Fruit fly (Drosophila melanogaster) whole organism, prepupa: ENCODE measurements around the gene Tcs3.
A peak's percentile ranks its signal among the peaks of the same experiment; 100 is the strongest.

Experiments
- Blimp-1 ChIP-seq: fragments of 200-800 bp; sonication (Bioruptor generic); optimal IDR thresholded peaks from 3 replicates; lab custom pipeline; 2017; ENCODE audit warnings: missing biosample characterization, missing genetic modification characterization, mild to moderate bottlenecking, moderate library complexity, missing genetic modification reagents
- CG10631 ChIP-seq: fragments of 200-800 bp; sonication (Bioruptor generic); optimal IDR thresholded peaks from 2 replicates; lab custom pipeline; 2016; ENCODE audit warnings: missing biosample characterization, missing genetic modification characterization
- CG10669 ChIP-seq: fragments of 200-800 bp; sonication (Bioruptor generic); optimal IDR thresholded peaks from 3 replicates; lab custom pipeline; 2018; ENCODE audit warnings: missing biosample characterization, mild to moderate bottlenecking, missing genetic modification characterization, moderate library complexity
- CG11294 ChIP-seq: fragments of 200-800 bp; sonication (Bioruptor generic); IDR thresholded peaks from 2 replicates; pipeline ENCODE4 v1.3.6; 2022; ENCODE audit warnings: missing biosample characterization, missing genetic modification characterization
- CG11762 ChIP-seq: fragments of 200-800 bp; sonication (Bioruptor generic); optimal IDR thresholded peaks from 3 replicates; lab custom pipeline; 2016; ENCODE audit warnings: missing biosample characterization, missing genetic modification characterization; ENCODE audit not compliant: insufficient read depth
- CG11902 ChIP-seq: fragments of 200-800 bp; sonication (Bioruptor generic); optimal IDR thresholded peaks from 3 replicates; lab custom pipeline; 2016; ENCODE audit warnings: missing biosample characterization, missing genetic modification characterization
- CG15336 ChIP-seq: fragments of 200-800 bp; sonication (Bioruptor generic); IDR thresholded peaks from 2 replicates; pipeline ENCODE4 v1.3.6; 2022; ENCODE audit warnings: missing biosample characterization, missing genetic modification characterization
- CG1621 ChIP-seq: fragments of 200-800 bp; sonication (Bioruptor generic); optimal IDR thresholded peaks from 3 replicates; lab custom pipeline; 2018; ENCODE audit warnings: missing biosample characterization, mild to moderate bottlenecking, missing genetic modification characterization
- CG16779 ChIP-seq: fragments of 200-800 bp; sonication (Bioruptor generic); optimal IDR thresholded peaks from 3 replicates; lab custom pipeline; 2017; ENCODE audit warnings: missing biosample characterization, mild to moderate bottlenecking, missing genetic modification characterization
- CG31627 ChIP-seq: fragments of 200-800 bp; sonication (Bioruptor generic); optimal IDR thresholded peaks from 3 replicates; lab custom pipeline; 2016; ENCODE audit warnings: missing biosample characterization, missing genetic modification characterization
- CG32006 ChIP-seq: fragments of 200-800 bp; sonication (Bioruptor generic); optimal IDR thresholded peaks from 3 replicates; lab custom pipeline; 2017; ENCODE audit warnings: missing biosample characterization, mild to moderate bottlenecking, missing genetic modification characterization
- CG34406 ChIP-seq: fragments of 200-800 bp; sonication (Bioruptor generic); optimal IDR thresholded peaks from 3 replicates; lab custom pipeline; 2016; ENCODE audit warnings: missing biosample characterization, missing genetic modification characterization
- CG3919 ChIP-seq: fragments of 200-800 bp; sonication (Bioruptor generic); optimal IDR thresholded peaks from 3 replicates; lab custom pipeline; 2016; ENCODE audit warnings: missing biosample characterization, missing genetic modification characterization
- CG4318 ChIP-seq: fragments of 200-800 bp; sonication (Bioruptor generic); optimal IDR thresholded peaks from 3 replicates; lab custom pipeline; 2017; ENCODE audit warnings: missing biosample characterization, mild to moderate bottlenecking, missing genetic modification characterization
- CG6163 ChIP-seq: fragments of 200-800 bp; sonication (Bioruptor generic); IDR thresholded peaks from 3 replicates; pipeline ENCODE4 v1.3.6; 2022; ENCODE audit warnings: missing biosample characterization, missing genetic modification characterization
- CG6276 ChIP-seq: fragments of 200-800 bp; sonication (Bioruptor generic); optimal IDR thresholded peaks from 2 replicates; lab custom pipeline; 2017; ENCODE audit warnings: missing biosample characterization, mild to moderate bottlenecking, missing genetic modification characterization
- CG6792 ChIP-seq: fragments of 200-800 bp; sonication (Bioruptor generic); optimal IDR thresholded peaks from 3 replicates; lab custom pipeline; 2016; ENCODE audit warnings: missing biosample characterization, missing genetic modification characterization
- CG6808 ChIP-seq: fragments of 200-800 bp; sonication (Bioruptor generic); optimal IDR thresholded peaks from 3 replicates; lab custom pipeline; 2017; ENCODE audit warnings: missing biosample characterization, missing genetic modification characterization, mild to moderate bottlenecking, moderate library complexity, missing genetic modification reagents
- CG6854 ChIP-seq: fragments of 200-800 bp; sonication (Bioruptor generic); optimal IDR thresholded peaks from 2 replicates; lab custom pipeline; 2017; ENCODE audit warnings: missing biosample characterization, mild to moderate bottlenecking, missing genetic modification characterization
- CG7368 ChIP-seq: fragments of 200-800 bp; sonication (Bioruptor generic); optimal IDR thresholded peaks from 3 replicates; lab custom pipeline; 2016; ENCODE audit warnings: missing biosample characterization, missing genetic modification characterization
- CG8319 ChIP-seq: fragments of 200-800 bp; sonication (Bioruptor generic); optimal IDR thresholded peaks from 3 replicates; lab custom pipeline; 2016; ENCODE audit warnings: missing biosample characterization, missing genetic modification characterization
- CG8632 ChIP-seq: fragments of 200-800 bp; sonication (Bioruptor generic); optimal IDR thresholded peaks from 3 replicates; lab custom pipeline; 2016; ENCODE audit warnings: missing biosample characterization, missing genetic modification characterization
- CG9139 ChIP-seq: fragments of 200-800 bp; sonication (Bioruptor generic); optimal IDR thresholded peaks from 3 replicates; lab custom pipeline; 2017; ENCODE audit warnings: missing biosample characterization, mild to moderate bottlenecking, missing genetic modification characterization
- Eip75B ChIP-seq: fragments of 200-800 bp; sonication (Bioruptor generic); optimal IDR thresholded peaks from 3 replicates; lab custom pipeline; 2016; ENCODE audit warnings: missing biosample characterization, missing genetic modification characterization
- Eip78C ChIP-seq: fragments of 200-800 bp; sonication (Bioruptor generic); peaks from one replicate; lab custom pipeline; 2016; ENCODE audit warnings: missing biosample characterization, missing genetic modification characterization
- Eip93F ChIP-seq: fragments of 200-800 bp; sonication (Bioruptor generic); optimal IDR thresholded peaks from 2 replicates; lab custom pipeline; 2016; ENCODE audit warnings: missing biosample characterization, mild to moderate bottlenecking, missing genetic modification characterization
- Ets21C ChIP-seq: fragments of 200-800 bp; sonication (Bioruptor generic); optimal IDR thresholded peaks from 3 replicates; lab custom pipeline; 2016; ENCODE audit warnings: missing biosample characterization, missing genetic modification characterization
- Ets96B ChIP-seq: fragments of 200-800 bp; optimal IDR thresholded peaks from 2 replicates; lab custom pipeline; 2019; ENCODE audit warnings: missing biosample characterization, mild to moderate bottlenecking, missing genetic modification characterization, moderate library complexity
- Gug ChIP-seq: fragments of 200-800 bp; sonication (Bioruptor generic); IDR thresholded peaks from 2 replicates; pipeline ENCODE4 v1.3.6; 2022; ENCODE audit warnings: missing biosample characterization, missing genetic modification characterization
- Hr38 ChIP-seq: sonication (Bioruptor generic); optimal IDR thresholded peaks from 2 replicates; lab custom pipeline; 2016; ENCODE audit warnings: missing biosample characterization, missing genetic modification characterization
- Hr39 ChIP-seq: fragments of 200-800 bp; sonication (Bioruptor generic); optimal IDR thresholded peaks from 2 replicates; lab custom pipeline; 2016; ENCODE audit warnings: missing biosample characterization, missing genetic modification characterization
- Hr4 ChIP-seq: fragments of 200-800 bp; sonication (Bioruptor generic); optimal IDR thresholded peaks from 3 replicates; lab custom pipeline; 2016; ENCODE audit warnings: missing biosample characterization, missing genetic modification characterization
- Lpt ChIP-seq: fragments of 200-800 bp; sonication (Bioruptor generic); optimal IDR thresholded peaks from 3 replicates; lab custom pipeline; 2016; ENCODE audit warnings: missing biosample characterization, missing genetic modification characterization
- Met ChIP-seq: fragments of 200-800 bp; sonication (Bioruptor generic); optimal IDR thresholded peaks from 3 replicates; lab custom pipeline; 2016; ENCODE audit warnings: missing biosample characterization, missing genetic modification characterization
- OdsH ChIP-seq: fragments of 200-800 bp; sonication (Bioruptor generic); optimal IDR thresholded peaks from 3 replicates; lab custom pipeline; 2016; ENCODE audit warnings: missing biosample characterization, missing genetic modification characterization
- Smox ChIP-seq: fragments of 200-800 bp; sonication (Bioruptor generic); optimal IDR thresholded peaks from 3 replicates; lab custom pipeline; 2016; ENCODE audit warnings: missing biosample characterization, missing genetic modification characterization
- Sox15 ChIP-seq: fragments of 200-800 bp; sonication (Bioruptor generic); optimal IDR thresholded peaks from 3 replicates; lab custom pipeline; 2016; ENCODE audit warnings: missing biosample characterization, missing genetic modification characterization
- achi ChIP-seq: fragments of 200-800 bp; sonication (Bioruptor generic); optimal IDR thresholded peaks from 3 replicates; lab custom pipeline; 2016; ENCODE audit warnings: missing biosample characterization, missing genetic modification characterization
- acj6 ChIP-seq: fragments of 200-800 bp; sonication (Bioruptor generic); optimal IDR thresholded peaks from 3 replicates; lab custom pipeline; 2016; ENCODE audit warnings: missing biosample characterization, missing genetic modification characterization
- cyc ChIP-seq: fragments of 200-800 bp; sonication (Bioruptor generic); optimal IDR thresholded peaks from 3 replicates; lab custom pipeline; 2016; ENCODE audit warnings: missing biosample characterization, missing genetic modification characterization
- dac ChIP-seq: fragments of 200-800 bp; sonication (Bioruptor generic); optimal IDR thresholded peaks from 2 replicates; lab custom pipeline; 2017; ENCODE audit warnings: missing biosample characterization, mild to moderate bottlenecking, missing genetic modification characterization
- dsx ChIP-seq: fragments of 200-800 bp; optimal IDR thresholded peaks from 3 replicates; lab custom pipeline; 2019; ENCODE audit warnings: missing biosample characterization, mild to moderate bottlenecking, missing genetic modification characterization, moderate library complexity; ENCODE audit not compliant: poor library complexity, severe bottlenecking
- esn ChIP-seq: fragments of 200-800 bp; sonication (Bioruptor generic); optimal IDR thresholded peaks from 2 replicates; lab custom pipeline; 2016; ENCODE audit warnings: missing biosample characterization, mild to moderate bottlenecking, missing genetic modification characterization, moderate library complexity
- fd59A ChIP-seq: fragments of 200-800 bp; sonication (Bioruptor generic); optimal IDR thresholded peaks from 2 replicates; lab custom pipeline; 2017; ENCODE audit warnings: missing biosample characterization, mild to moderate bottlenecking, missing genetic modification characterization, missing genetic modification reagents
- fd85E ChIP-seq: fragments of 200-800 bp; sonication (Bioruptor generic); optimal IDR thresholded peaks from 3 replicates; lab custom pipeline; 2016; ENCODE audit warnings: missing biosample characterization, missing genetic modification characterization
- fkh ChIP-seq: fragments of 200-800 bp; sonication (Bioruptor generic); optimal IDR thresholded peaks from 3 replicates; lab custom pipeline; 2017; ENCODE audit warnings: missing biosample characterization, mild to moderate bottlenecking, missing genetic modification characterization, moderate library complexity
- lz ChIP-seq: fragments of 200-800 bp; sonication (Bioruptor generic); optimal IDR thresholded peaks from 3 replicates; lab custom pipeline; 2016; ENCODE audit warnings: missing biosample characterization, missing genetic modification characterization
- net ChIP-seq: fragments of 200-800 bp; sonication (Bioruptor generic); optimal IDR thresholded peaks from 3 replicates; lab custom pipeline; 2016; ENCODE audit warnings: missing biosample characterization, missing genetic modification characterization
- pdm3 ChIP-seq: fragments of 200-800 bp; sonication (Bioruptor generic); optimal IDR thresholded peaks from 3 replicates; lab custom pipeline; 2016; ENCODE audit warnings: missing biosample characterization, missing genetic modification characterization
- salr ChIP-seq, 2 experiments: fragments of 200-800 bp; sonication (Bioruptor generic); optimal IDR thresholded peaks; 3 replicates each; lab custom pipeline; 2016 to 2018; ENCODE audit warnings: missing biosample characterization in 2 of 2, missing genetic modification characterization in 2 of 2, mild to moderate bottlenecking in 1 of 2
- spab ChIP-seq: fragments of 200-800 bp; sonication (Bioruptor generic); optimal IDR thresholded peaks from 2 replicates; lab custom pipeline; 2017; ENCODE audit warnings: missing biosample characterization, mild to moderate bottlenecking, missing genetic modification characterization, missing genetic modification reagents
- ss ChIP-seq, 2 experiments: fragments of 200-800 bp; sonication (Bioruptor generic); optimal IDR thresholded peaks; 2 replicates in 1 of 2; 3 replicates in 1 of 2; lab custom pipeline; 2017 to 2018; ENCODE audit warnings: mild to moderate bottlenecking in 2 of 2, missing biosample characterization in 2 of 2, missing genetic modification characterization in 2 of 2, moderate library complexity in 1 of 2
- svp ChIP-seq: fragments of 200-800 bp; sonication (Bioruptor generic); peaks from one replicate; lab custom pipeline; 2016; ENCODE audit warnings: missing biosample characterization, missing genetic modification characterization

Gene Tcs3

DNA sequence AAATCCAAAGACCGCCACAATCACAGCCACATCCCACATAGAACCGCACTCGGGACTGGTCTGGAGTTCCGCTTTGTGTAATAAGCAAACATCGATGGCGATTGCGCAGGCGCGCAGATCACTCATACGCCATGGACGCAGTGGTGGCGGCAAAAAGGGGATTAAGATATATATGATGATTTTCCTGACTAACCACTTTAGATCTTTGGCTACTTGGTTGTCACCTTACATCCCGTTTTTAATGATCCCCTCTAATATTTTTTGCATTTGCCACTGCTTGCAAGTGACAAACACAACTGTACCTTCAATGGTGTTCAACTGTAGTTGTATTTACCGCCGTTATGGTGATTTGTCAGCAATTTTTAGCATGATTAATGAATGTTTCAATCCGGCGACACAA lies 41.8 kb upstream of the Tcs3 start:
- TF ChIP-seq CG3919 (GFP tag; lab: Kevin White, UChicago) (peak; percentile 52), CG6163 (GFP tag; lab: Robert Waterston, UW) (peak; percentile 72; the same call in 2 of the 3 replicates), pdm3 (peak; percentile 36), CG8632 (GFP tag; lab: Kevin White, UChicago) (no peak), CG9139 (GFP tag; lab: Kevin White, UChicago) (no peak), Hr38 (GFP tag; lab: Kevin White, UChicago) (no peak), Hr39 (GFP tag; lab: Kevin White, UChicago) (peak; percentile 10), net (GFP tag; lab: Kevin White, UChicago) (peak; percentile 29), CG6808 (no peak), CG10669 (no peak), fd85E (GFP tag; lab: Kevin White, UChicago) (no peak), achi (GFP tag; lab: Kevin White, UChicago) (peak; percentile 34), CG10631 (peak; percentile 59), dsx (no peak), fd59A (no peak), Smox (GFP tag; lab: Kevin White, UChicago) (no peak), Eip78C (GFP tag; lab: Kevin White, UChicago) (peak; percentile 74), Lpt (GFP tag; lab: Kevin White, UChicago) (peak; percentile 56), CG34406 (no peak), CG31627 (GFP tag; lab: Kevin White, UChicago) (no peak), fkh (GFP tag; lab: Kevin White, UChicago) (no peak), Met (GFP tag; lab: Kevin White, UChicago) (no peak), CG32006 (GFP tag; lab: Kevin White, UChicago) (peak; percentile 80), Ets96B (tag; lab: Kevin White, UChicago) (no peak), Eip93F (GFP tag; lab: Kevin White, UChicago) (no peak), spab (GFP tag; lab: Kevin White, UChicago) (no peak), Hr4 (GFP tag; lab: Kevin White, UChicago) (peak; percentile 77), ss (GFP tag; optimal IDR thresholded peaks at IDR 0.05; lab: Kevin White, UChicago) (no peak), CG6276 (GFP tag; lab: Kevin White, UChicago) (peak; percentile 69), lz (GFP tag; lab: Kevin White, UChicago) (peak; percentile 52), CG6792 (GFP tag; lab: Kevin White, UChicago) (peak; percentile 50), OdsH (GFP tag; lab: Kevin White, UChicago) (peak; percentile 51), Eip75B (GFP tag; lab: Kevin White, UChicago) (peak; percentile 61), CG7368 (GFP tag; lab: Kevin White, UChicago) (peak; percentile 16), CG11294 (GFP tag; lab: Robert Waterston, UW) (peak; percentile 52), CG4318 (GFP tag; lab: Kevin White, UChicago) (peak; percentile 47), CG8319 (GFP tag; lab: Kevin White, UChicago) (no peak), Ets21C (GFP tag; lab: Kevin White, UChicago) (no peak), svp (GFP tag; lab: Kevin White, UChicago) (no peak), Blimp-1 (GFP tag; lab: Kevin White, UChicago) (no peak), CG6854 (GFP tag; lab: Kevin White, UChicago) (no peak), cyc (GFP tag; lab: Kevin White, UChicago) (no peak), CG16779 (tag; lab: Kevin White, UChicago) (peak; percentile 37), CG11762 (GFP tag; lab: Kevin White, UChicago) (peak; percentile 8), acj6 (GFP tag; lab: Kevin White, UChicago) (peak; percentile 21), CG11902 (no peak), CG15336 (GFP tag; lab: Robert Waterston, UW) (peak; percentile 82), dac (peak; percentile 83), Gug (GFP tag; lab: Robert Waterston, UW) (no peak), salr (GFP tag; optimal IDR thresholded peaks at IDR 0.05; lab: Kevin White, UChicago) (peak in 1 of 2 experiments; percentile 44), esn (no peak), Sox15 (no peak), CG1621 (tag; lab: Kevin White, UChicago) (no peak)
